Fruit fly (Drosophila melanogaster) whole organism, prepupa: ENCODE measurements around the gene RpS6.

Experiments
- CG10631 ChIP-seq: fragments of 200-800 bp; sonication (Bioruptor generic); optimal IDR thresholded peaks from 2 replicates; lab custom pipeline; 2016; ENCODE audit warnings: missing biosample characterization, missing genetic modification characterization
- CG11762 ChIP-seq: fragments of 200-800 bp; sonication (Bioruptor generic); optimal IDR thresholded peaks from 3 replicates; lab custom pipeline; 2016; ENCODE audit warnings: missing biosample characterization, missing genetic modification characterization; ENCODE audit not compliant: insufficient read depth
- CG11902 ChIP-seq: fragments of 200-800 bp; sonication (Bioruptor generic); optimal IDR thresholded peaks from 3 replicates; lab custom pipeline; 2016; ENCODE audit warnings: missing biosample characterization, missing genetic modification characterization
- CG1621 ChIP-seq: fragments of 200-800 bp; sonication (Bioruptor generic); optimal IDR thresholded peaks from 3 replicates; lab custom pipeline; 2018; ENCODE audit warnings: missing biosample characterization, mild to moderate bottlenecking, missing genetic modification characterization
- CG16779 ChIP-seq: fragments of 200-800 bp; sonication (Bioruptor generic); optimal IDR thresholded peaks from 3 replicates; lab custom pipeline; 2017; ENCODE audit warnings: missing biosample characterization, mild to moderate bottlenecking, missing genetic modification characterization
- CG3032 ChIP-seq: fragments of 200-800 bp; optimal IDR thresholded peaks from 2 replicates; lab custom pipeline; 2019; ENCODE audit warnings: missing biosample characterization, mild to moderate bottlenecking, missing genetic modification characterization, moderate library complexity
- CG31627 ChIP-seq: fragments of 200-800 bp; sonication (Bioruptor generic); optimal IDR thresholded peaks from 3 replicates; lab custom pipeline; 2016; ENCODE audit warnings: missing biosample characterization, missing genetic modification characterization
- CG32006 ChIP-seq: fragments of 200-800 bp; sonication (Bioruptor generic); optimal IDR thresholded peaks from 3 replicates; lab custom pipeline; 2017; ENCODE audit warnings: missing biosample characterization, mild to moderate bottlenecking, missing genetic modification characterization
- CG34406 ChIP-seq: fragments of 200-800 bp; sonication (Bioruptor generic); optimal IDR thresholded peaks from 3 replicates; lab custom pipeline; 2016; ENCODE audit warnings: missing biosample characterization, missing genetic modification characterization
- CG6276 ChIP-seq: fragments of 200-800 bp; sonication (Bioruptor generic); optimal IDR thresholded peaks from 2 replicates; lab custom pipeline; 2017; ENCODE audit warnings: missing biosample characterization, mild to moderate bottlenecking, missing genetic modification characterization
- CG6792 ChIP-seq: fragments of 200-800 bp; sonication (Bioruptor generic); optimal IDR thresholded peaks from 3 replicates; lab custom pipeline; 2016; ENCODE audit warnings: missing biosample characterization, missing genetic modification characterization
- CG6808 ChIP-seq: fragments of 200-800 bp; sonication (Bioruptor generic); optimal IDR thresholded peaks from 3 replicates; lab custom pipeline; 2017; ENCODE audit warnings: missing biosample characterization, missing genetic modification characterization, mild to moderate bottlenecking, moderate library complexity, missing genetic modification reagents
- CG7368 ChIP-seq: fragments of 200-800 bp; sonication (Bioruptor generic); optimal IDR thresholded peaks from 3 replicates; lab custom pipeline; 2016; ENCODE audit warnings: missing biosample characterization, missing genetic modification characterization
- CG8319 ChIP-seq: fragments of 200-800 bp; sonication (Bioruptor generic); optimal IDR thresholded peaks from 3 replicates; lab custom pipeline; 2016; ENCODE audit warnings: missing biosample characterization, missing genetic modification characterization
- CG8632 ChIP-seq: fragments of 200-800 bp; sonication (Bioruptor generic); optimal IDR thresholded peaks from 3 replicates; lab custom pipeline; 2016; ENCODE audit warnings: missing biosample characterization, missing genetic modification characterization
- CG9139 ChIP-seq: fragments of 200-800 bp; sonication (Bioruptor generic); optimal IDR thresholded peaks from 3 replicates; lab custom pipeline; 2017; ENCODE audit warnings: missing biosample characterization, mild to moderate bottlenecking, missing genetic modification characterization
- Eip78C ChIP-seq: fragments of 200-800 bp; sonication (Bioruptor generic); peaks from one replicate; lab custom pipeline; 2016; ENCODE audit warnings: missing biosample characterization, missing genetic modification characterization
- Ets21C ChIP-seq: fragments of 200-800 bp; sonication (Bioruptor generic); optimal IDR thresholded peaks from 3 replicates; lab custom pipeline; 2016; ENCODE audit warnings: missing biosample characterization, missing genetic modification characterization
- Ets96B ChIP-seq: fragments of 200-800 bp; optimal IDR thresholded peaks from 2 replicates; lab custom pipeline; 2019; ENCODE audit warnings: missing biosample characterization, mild to moderate bottlenecking, missing genetic modification characterization, moderate library complexity
- Gug ChIP-seq: fragments of 200-800 bp; sonication (Bioruptor generic); IDR thresholded peaks from 2 replicates; pipeline ENCODE4 v1.3.6; 2022; ENCODE audit warnings: missing biosample characterization, missing genetic modification characterization
- Hr39 ChIP-seq: fragments of 200-800 bp; sonication (Bioruptor generic); optimal IDR thresholded peaks from 2 replicates; lab custom pipeline; 2016; ENCODE audit warnings: missing biosample characterization, missing genetic modification characterization
- Lpt ChIP-seq: fragments of 200-800 bp; sonication (Bioruptor generic); optimal IDR thresholded peaks from 3 replicates; lab custom pipeline; 2016; ENCODE audit warnings: missing biosample characterization, missing genetic modification characterization
- OdsH ChIP-seq: fragments of 200-800 bp; sonication (Bioruptor generic); optimal IDR thresholded peaks from 3 replicates; lab custom pipeline; 2016; ENCODE audit warnings: missing biosample characterization, missing genetic modification characterization
- Sox102F ChIP-seq: fragments of 200-800 bp; sonication (Bioruptor generic); optimal IDR thresholded peaks from 2 replicates; lab custom pipeline; 2016; ENCODE audit warnings: missing biosample characterization, mild to moderate bottlenecking, missing genetic modification characterization
- Sox14 ChIP-seq: fragments of 200-800 bp; sonication (Bioruptor generic); optimal IDR thresholded peaks from 3 replicates; lab custom pipeline; 2016; ENCODE audit warnings: missing biosample characterization, missing genetic modification characterization
- Sox15 ChIP-seq: fragments of 200-800 bp; sonication (Bioruptor generic); optimal IDR thresholded peaks from 3 replicates; lab custom pipeline; 2016; ENCODE audit warnings: missing biosample characterization, missing genetic modification characterization
- achi ChIP-seq: fragments of 200-800 bp; sonication (Bioruptor generic); optimal IDR thresholded peaks from 3 replicates; lab custom pipeline; 2016; ENCODE audit warnings: missing biosample characterization, missing genetic modification characterization
- acj6 ChIP-seq: fragments of 200-800 bp; sonication (Bioruptor generic); optimal IDR thresholded peaks from 3 replicates; lab custom pipeline; 2016; ENCODE audit warnings: missing biosample characterization, missing genetic modification characterization
- cyc ChIP-seq: fragments of 200-800 bp; sonication (Bioruptor generic); optimal IDR thresholded peaks from 3 replicates; lab custom pipeline; 2016; ENCODE audit warnings: missing biosample characterization, missing genetic modification characterization
- fd59A ChIP-seq: fragments of 200-800 bp; sonication (Bioruptor generic); optimal IDR thresholded peaks from 2 replicates; lab custom pipeline; 2017; ENCODE audit warnings: missing biosample characterization, mild to moderate bottlenecking, missing genetic modification characterization, missing genetic modification reagents
- fkh ChIP-seq: fragments of 200-800 bp; sonication (Bioruptor generic); optimal IDR thresholded peaks from 3 replicates; lab custom pipeline; 2017; ENCODE audit warnings: missing biosample characterization, mild to moderate bottlenecking, missing genetic modification characterization, moderate library complexity
- lz ChIP-seq: fragments of 200-800 bp; sonication (Bioruptor generic); optimal IDR thresholded peaks from 3 replicates; lab custom pipeline; 2016; ENCODE audit warnings: missing biosample characterization, missing genetic modification characterization
- net ChIP-seq: fragments of 200-800 bp; sonication (Bioruptor generic); optimal IDR thresholded peaks from 3 replicates; lab custom pipeline; 2016; ENCODE audit warnings: missing biosample characterization, missing genetic modification characterization
- pdm3 ChIP-seq: fragments of 200-800 bp; sonication (Bioruptor generic); optimal IDR thresholded peaks from 3 replicates; lab custom pipeline; 2016; ENCODE audit warnings: missing biosample characterization, missing genetic modification characterization
- salr ChIP-seq, 2 experiments: fragments of 200-800 bp; sonication (Bioruptor generic); optimal IDR thresholded peaks; 3 replicates each; lab custom pipeline; 2016 to 2018; ENCODE audit warnings: missing biosample characterization in 2 of 2, missing genetic modification characterization in 2 of 2, mild to moderate bottlenecking in 1 of 2
- topi ChIP-seq: fragments of 200-800 bp; sonication (Bioruptor generic); optimal IDR thresholded peaks from 3 replicates; lab custom pipeline; 2016; ENCODE audit warnings: missing biosample characterization, missing genetic modification characterization

Gene RpS6

DNA sequence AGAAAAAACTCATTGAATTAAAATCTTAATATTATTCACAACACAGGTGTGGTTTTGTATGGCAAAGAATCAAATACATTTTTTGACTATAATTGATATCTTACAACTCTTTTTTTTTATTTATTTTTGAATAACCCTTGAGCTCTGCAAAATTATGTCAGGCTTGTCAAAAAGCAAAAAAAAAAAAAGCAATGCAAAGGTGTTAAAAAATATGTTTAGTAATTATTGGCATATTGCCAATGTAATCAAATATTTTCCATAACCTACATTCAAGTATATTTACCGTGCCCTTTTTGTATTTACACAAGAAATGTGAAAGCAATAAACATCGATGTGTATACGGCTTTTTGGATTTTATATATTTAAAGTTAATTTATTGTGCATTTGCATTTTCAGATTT lies 27.0 kb downstream of the RpS6 start, which contains the start of gene Ir7c:
TSS of gene Ir7c (plus strand) at position 301 of the 400 bp plus-strand sequence.
- TF ChIP-seq CG6792 (GFP tag; lab: Kevin White, UChicago) (no peak), CG34406 (GFP tag; lab: Kevin White, UChicago) (no peak), CG11762 (GFP tag; lab: Kevin White, UChicago) (no peak), CG6808 (GFP tag; lab: Kevin White, UChicago) (no peak), Hr39 (GFP tag; lab: Kevin White, UChicago) (no peak), CG7368 (GFP tag; lab: Kevin White, UChicago) (no peak), CG9139 (GFP tag; lab: Kevin White, UChicago) (no peak)

DNA sequence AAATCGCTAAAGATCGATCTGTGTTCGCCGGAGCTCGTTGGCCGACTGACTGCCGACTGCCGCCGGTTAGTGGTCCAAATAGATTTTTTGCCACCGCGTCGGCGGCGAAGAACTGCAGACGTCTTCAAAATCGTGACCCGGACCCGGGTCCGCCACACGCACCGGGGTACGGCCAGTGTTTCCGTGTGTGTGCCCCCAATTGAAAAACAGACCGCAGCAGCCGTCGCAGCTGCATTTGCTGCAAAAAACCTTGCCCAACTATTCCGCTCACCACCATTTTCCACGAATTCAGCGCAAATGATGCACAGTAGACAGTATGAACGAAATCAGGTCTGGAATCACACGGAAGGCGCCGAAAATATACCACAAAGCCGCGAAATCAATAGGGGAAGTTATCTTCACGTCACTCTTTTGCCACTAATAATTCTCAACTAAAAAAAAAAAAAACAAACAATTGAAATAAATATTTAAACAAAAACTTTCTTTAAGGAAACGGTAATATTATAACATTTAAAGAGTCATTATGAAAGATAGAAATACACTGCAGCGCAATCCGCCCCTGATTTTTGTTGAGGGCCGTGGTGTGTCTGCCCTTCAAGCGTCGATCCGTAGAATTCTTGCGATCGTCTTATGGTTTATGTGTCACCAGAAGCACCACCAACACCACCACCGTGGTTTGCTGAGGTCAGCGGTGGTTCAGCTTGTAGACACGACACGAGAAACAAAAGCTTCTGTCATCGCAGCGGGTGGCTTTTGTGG lies 27.8 kb downstream of the RpS6 start, which contains the start of gene dec:
TSS of gene dec (minus strand) at position 51 of the 759 bp plus-strand sequence.
- TF ChIP-seq fkh (GFP tag; lab: Kevin White, UChicago) (no peak), CG16779 (tag; lab: Kevin White, UChicago) (no peak), Sox15 (GFP tag; lab: Kevin White, UChicago) (no peak), fd59A (GFP tag; lab: Kevin White, UChicago) (no peak), CG7368 (GFP tag; lab: Kevin White, UChicago) (no peak), Hr39 (GFP tag; lab: Kevin White, UChicago) (no peak), Gug (GFP tag; lab: Robert Waterston, UW) (no peak), CG3032 (no peak), CG32006 (GFP tag; lab: Kevin White, UChicago) (no peak), CG6808 (GFP tag; lab: Kevin White, UChicago) (no peak), Sox14 (no peak), Ets21C (GFP tag; lab: Kevin White, UChicago) (no peak), achi (GFP tag; lab: Kevin White, UChicago) (no peak), Eip78C (no peak), CG10631 (GFP tag; lab: Kevin White, UChicago) (no peak), acj6 (no peak)

dm6 chrX:7866868-7867267 lies 34.3 kb downstream of the RpS6 start, which contains the start of gene Ir7b:
TSS of gene Ir7b (minus strand) at chrX:7866968.
- TF ChIP-seq fkh (GFP tag; lab: Kevin White, UChicago) (no peak), CG6276 (GFP tag; lab: Kevin White, UChicago) (no peak), CG1621 (no peak), CG10631 (GFP tag; lab: Kevin White, UChicago) (no peak), CG11762 (GFP tag; lab: Kevin White, UChicago) (no peak), achi (GFP tag; lab: Kevin White, UChicago) (no peak), CG8319 (no peak), Sox102F (GFP tag; lab: Kevin White, UChicago) (no peak), fd59A (GFP tag; lab: Kevin White, UChicago) (no peak), OdsH (GFP tag; lab: Kevin White, UChicago) (no peak), CG16779 (tag; lab: Kevin White, UChicago) (no peak), CG7368 (GFP tag; lab: Kevin White, UChicago) (no peak)
- TF ChIP-seq, all 60 proteins: peak for 0

DNA sequence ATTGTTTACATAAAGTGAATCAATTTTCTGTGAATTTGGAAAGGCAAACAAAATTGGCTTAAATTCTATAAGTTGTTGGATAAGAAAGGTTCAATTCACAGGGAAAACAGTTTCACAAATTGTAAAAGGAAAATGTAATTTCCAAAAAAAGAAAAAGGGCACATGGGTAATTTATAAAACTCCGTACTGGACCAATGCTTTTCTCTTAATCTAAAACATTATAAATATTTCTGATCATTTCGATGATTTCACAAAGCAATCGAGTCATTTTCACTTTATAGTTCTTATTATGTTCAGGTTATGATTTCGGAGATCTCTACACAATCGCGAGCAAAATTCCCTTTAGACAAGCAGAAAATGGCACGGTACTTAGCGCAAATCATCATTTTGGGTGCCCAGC lies 43.3 kb downstream of the RpS6 start, which contains the start of gene CG1409:
TSS of gene CG1409 (plus strand) at position 301 of the 400 bp plus-strand sequence.
- TF ChIP-seq OdsH (GFP tag; lab: Kevin White, UChicago): no peak
- TF ChIP-seq cyc (GFP tag; lab: Kevin White, UChicago): no peak
- TF ChIP-seq lz (GFP tag; lab: Kevin White, UChicago): no peak
- TF ChIP-seq salr (GFP tag; optimal IDR thresholded peaks at IDR 0.05; lab: Kevin White, UChicago): no peak
- TF ChIP-seq net (GFP tag; lab: Kevin White, UChicago): no peak
- no peak for TF ChIP-seq topi (GFP tag; lab: Kevin White, UChicago)
- TF ChIP-seq CG11902 (GFP tag; lab: Kevin White, UChicago): no peak
- TF ChIP-seq Lpt: no peak
- no peak for TF ChIP-seq CG10631 (GFP tag; lab: Kevin White, UChicago)
- TF ChIP-seq CG6276 (GFP tag; lab: Kevin White, UChicago): no peak
- no peak for TF ChIP-seq CG31627 (GFP tag; lab: Kevin White, UChicago)
- TF ChIP-seq pdm3 (GFP tag; lab: Kevin White, UChicago): no peak
- TF ChIP-seq CG8632 (GFP tag; lab: Kevin White, UChicago): no peak
- no peak for TF ChIP-seq Ets21C (GFP tag; lab: Kevin White, UChicago)
- no peak for TF ChIP-seq Ets96B (tag; lab: Kevin White, UChicago)
- no peak for TF ChIP-seq fd59A (GFP tag; lab: Kevin White, UChicago)
- TF ChIP-seq CG11762 (GFP tag; lab: Kevin White, UChicago): no peak
- no peak for TF ChIP-seq Sox14
- TF ChIP-seq fkh (GFP tag; lab: Kevin White, UChicago): no peak
